Worm (Caenorhabditis elegans): Measurements from ENCODE around the gene cutl-22.

Gene cutl-22

ce11 chrV:1141433-1141832 lies at the start of gene cutl-22:
Gene cutl-22 (plus strand): TSS chrV:1141733.
- no peak for TF ChIP-seq die-1 (tag; optimal IDR thresholded peaks at IDR 0.05)
- no peak for TF ChIP-seq F49E8.2 (tag; optimal IDR thresholded peaks at IDR 0.05; ENCODE audit: insufficient read depth)
- TF ChIP-seq zfh-2 (GFP tag; conservative IDR thresholded peaks at IDR 0.05): no peak
- TF ChIP-seq chd-7 (tag; optimal IDR thresholded peaks at IDR 0.05): no peak
- TF ChIP-seq madf-8 (GFP tag; conservative IDR thresholded peaks at IDR 0.05): no peak
- TF ChIP-seq ceh-58 (GFP tag; IDR thresholded peaks at IDR 0.05): no peak
- no peak for TF ChIP-seq Y53G8AR.9 (GFP tag; conservative IDR thresholded peaks at IDR 0.05)

DNA sequence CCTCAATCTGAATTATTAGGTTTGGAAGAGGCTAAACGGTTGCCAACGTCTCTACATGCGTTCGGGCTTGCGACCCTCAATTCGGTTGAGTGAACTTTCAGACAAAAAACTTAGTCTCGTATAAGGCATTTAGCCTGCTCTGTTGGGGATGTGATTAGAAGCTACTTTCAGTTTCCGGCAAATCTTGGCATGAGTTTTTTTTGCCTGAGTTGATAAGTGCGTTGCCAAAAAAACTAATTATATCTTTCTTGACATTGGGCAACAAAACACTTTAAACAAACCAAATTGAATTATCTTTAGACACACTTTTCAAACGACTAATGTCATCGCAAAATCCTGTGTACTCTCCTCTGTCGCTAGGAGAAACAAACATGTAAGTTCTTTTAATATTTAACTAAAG lies 49.2 kb upstream of the cutl-22 start, which contains the start of gene Y50D4B.4:
Gene Y50D4B.4, plus strand, starts transcription at position 301 of the 400 bp plus-strand sequence.
- no peak for TF ChIP-seq nhr-179 (tag; optimal IDR thresholded peaks at IDR 0.05)

ce11 chrV:1100280-1100679 lies 41.3 kb upstream of the cutl-22 start, which contains the start of gene Y50D4B.2:
Gene Y50D4B.2 (plus strand): TSS chrV:1100580.
- TF ChIP-seq lin-54 (GFP tag; optimal IDR thresholded peaks at IDR 0.05): no peak
- no peak for TF ChIP-seq nhr-27 (tag; optimal IDR thresholded peaks at IDR 0.05)

DNA sequence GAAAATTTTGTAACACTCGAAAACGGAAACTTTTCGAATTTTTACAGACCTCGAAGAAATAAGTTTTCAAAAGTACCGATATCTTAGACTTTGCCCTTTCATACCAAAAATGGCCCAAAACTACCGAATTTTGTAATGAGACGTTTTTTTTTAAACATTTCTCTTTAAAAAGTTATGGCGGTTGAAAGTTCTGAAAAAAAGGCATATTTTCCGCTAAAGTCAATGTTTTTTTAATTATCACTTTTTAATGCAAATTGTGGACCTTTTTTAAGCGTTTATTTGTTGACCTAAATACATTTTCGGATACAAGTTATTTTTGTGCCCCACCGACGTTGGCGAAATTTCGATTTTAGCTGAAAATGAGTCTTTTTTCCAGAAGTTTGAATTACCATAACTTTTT lies 39.0 kb upstream of the cutl-22 start:
- TF ChIP-seq sea-2 (GFP tag; IDR thresholded peaks at IDR 0.05) (no peak), fkh-3 (tag; optimal IDR thresholded peaks at IDR 0.05) (no peak), unc-130 (GFP tag; optimal IDR thresholded peaks at IDR 0.05) (no peak), T07F8.4 (tag; optimal IDR thresholded peaks at IDR 0.05) (no peak), ceh-58 (GFP tag; IDR thresholded peaks at IDR 0.05) (no peak), ets-4 (GFP tag; optimal IDR thresholded peaks at IDR 0.05) (no peak), F57C9.4 (tag; optimal IDR thresholded peaks at IDR 0.05) (no peak), F22D6.2 (tag; optimal IDR thresholded peaks at IDR 0.05) (no peak), F55B11.4 (tag; optimal IDR thresholded peaks at IDR 0.05; ENCODE audit: borderline replicate concordance, insufficient read depth) (no peak), B0261.1 (tag; optimal IDR thresholded peaks at IDR 0.05) (no peak), sptf-2 (GFP tag; optimal IDR thresholded peaks at IDR 0.05) (no peak), F37B4.10 (GFP tag; IDR thresholded peaks at IDR 0.05) (no peak), F49E8.2 (tag; optimal IDR thresholded peaks at IDR 0.05; ENCODE audit: insufficient read depth) (no peak), ztf-22 (GFP tag; optimal IDR thresholded peaks at IDR 0.05) (no peak), lag-1 (GFP tag; IDR thresholded peaks at IDR 0.05) (no peak), ztf-3 (GFP tag; optimal IDR thresholded peaks at IDR 0.05) (no peak), mxl-1 (tag; optimal IDR thresholded peaks at IDR 0.05) (no peak)

- TF ChIP-seq rec-8 (tag; optimal IDR thresholded peaks at IDR 0.05) (no peak), nhr-90 (tag; optimal IDR thresholded peaks at IDR 0.05) (no peak), F55B11.4 (tag; optimal IDR thresholded peaks at IDR 0.05; ENCODE audit: borderline replicate concordance, insufficient read depth) (no peak), nfya-1 (tag; optimal IDR thresholded peaks at IDR 0.05; ENCODE audit: borderline replicate concordance, insufficient read depth) (no peak), ceh-58 (GFP tag; IDR thresholded peaks at IDR 0.05) (no peak), K11D2.4 (GFP tag; IDR thresholded peaks at IDR 0.05) (no peak), unc-130 (GFP tag; optimal IDR thresholded peaks at IDR 0.05) (no peak), dpl-1 (GFP tag; optimal IDR thresholded peaks at IDR 0.05) (no peak), nfyb-1 (GFP tag; IDR thresholded peaks at IDR 0.05) (no peak), nhr-80 (tag; optimal IDR thresholded peaks at IDR 0.05) (no peak), Y79H2A.3 (GFP tag; conservative IDR thresholded peaks at IDR 0.05) (no peak), C17E4.6 (GFP tag; IDR thresholded peaks at IDR 0.05) (no peak), lir-1 (GFP tag; conservative IDR thresholded peaks at IDR 0.05) (no peak), fkh-3 (tag; optimal IDR thresholded peaks at IDR 0.05) (no peak), snpc-1.1 (tag; optimal IDR thresholded peaks at IDR 0.05; ENCODE audit: insufficient read depth) (no peak), tbx-9 (tag; optimal IDR thresholded peaks at IDR 0.05; ENCODE audit: borderline replicate concordance) (no peak), bed-1 (GFP tag; IDR thresholded peaks at IDR 0.05) (no peak), unc-62 (GFP tag; optimal IDR thresholded peaks at IDR 0.05) (no peak), ets-4 (GFP tag; optimal IDR thresholded peaks at IDR 0.05) (no peak)
Observed at ce11 chrV:1112180-1112579, 29.4 kb upstream of the cutl-22 start.

Data from whole organism, young adult.